Fruit fly (Drosophila melanogaster): ENCODE measurements around the gene per.
A peak's percentile ranks its signal among the peaks of the same experiment; 100 is the strongest.

Gene per

DNA sequence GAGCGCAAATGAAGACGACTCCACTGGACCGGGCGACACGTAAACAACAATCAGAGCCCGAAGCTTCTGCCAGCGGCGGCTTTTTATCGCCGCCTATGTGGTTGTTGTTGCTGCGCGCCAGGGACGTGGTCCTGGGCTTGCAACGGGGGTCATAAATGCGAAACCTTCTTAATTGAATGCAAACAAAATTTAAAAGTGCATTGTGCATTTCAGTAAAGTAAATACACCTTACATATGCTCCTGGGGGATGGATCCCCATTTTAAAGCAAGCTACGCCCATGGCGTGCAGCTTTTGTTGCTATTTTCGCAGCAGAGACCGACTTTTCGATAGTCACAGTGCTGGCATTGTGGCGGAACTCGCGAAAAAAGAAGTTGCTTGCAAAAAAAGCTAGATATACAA, 18.3 kb downstream of the per start, which contains the start of gene Ugalt (continued):
- peak; percentile 93 for TF ChIP-seq z (GFP tag; IDR thresholded peaks at IDR 0.05)
- TF ChIP-seq Atf-2 (GFP tag; optimal IDR thresholded peaks at IDR 0.05): peak; percentile 100
- TF ChIP-seq CG1024 (GFP tag; IDR thresholded peaks at IDR 0.05): peak; percentile 100
- TF ChIP-seq Atf3 (GFP tag; optimal IDR thresholded peaks at IDR 0.05): peak; percentile 100
- TF ChIP-seq Stat92E (GFP tag; optimal IDR thresholded peaks at IDR 0.05): peak in 1 of 3 experiments; percentile 99
- peak; percentile 100 for TF ChIP-seq Ada2b (GFP tag; IDR thresholded peaks at IDR 0.05)
- TF ChIP-seq Fer2 (tag; optimal IDR thresholded peaks at IDR 0.05): peak; percentile 100
- TF ChIP-seq CG3163 (GFP tag; optimal IDR thresholded peaks at IDR 0.05): peak; percentile 99
- TF ChIP-seq CG14667 (GFP tag; IDR thresholded peaks at IDR 0.05): peak; percentile 100
- peak; percentile 99 for TF ChIP-seq CG10274 (GFP tag; optimal IDR thresholded peaks at IDR 0.05)
- no peak for TF ChIP-seq hb (GFP tag; IDR thresholded peaks at IDR 0.05; ENCODE audit: partially characterized antibody)
- peak; percentile 100 for TF ChIP-seq CG12071 (GFP tag; optimal IDR thresholded peaks at IDR 0.05)
- peak; percentile 100 for TF ChIP-seq CG10366 (GFP tag; IDR thresholded peaks at IDR 0.05)
- TF ChIP-seq dimm (GFP tag; IDR thresholded peaks at IDR 0.05): peak; percentile 100
- TF ChIP-seq usp (GFP tag; optimal IDR thresholded peaks at IDR 0.05): no peak
- TF ChIP-seq onecut (GFP tag; IDR thresholded peaks at IDR 0.05): peak; percentile 100
- TF ChIP-seq Sin3A (optimal IDR thresholded peaks at IDR 0.05): no peak
- peak; percentile 96 for TF ChIP-seq Nf-YC (tag; optimal IDR thresholded peaks at IDR 0.05)
- TF ChIP-seq BtbVII (GFP tag; optimal IDR thresholded peaks at IDR 0.05): peak; percentile 100
- peak; percentile 99 for TF ChIP-seq CG17912 (GFP tag; optimal IDR thresholded peaks at IDR 0.05)
- TF ChIP-seq gt (GFP tag; IDR thresholded peaks at IDR 0.05): peak; percentile 100
- peak; percentile 100 for TF ChIP-seq toy (GFP tag; IDR thresholded peaks at IDR 0.05)
- peak; percentile 100 for TF ChIP-seq repo (GFP tag; optimal IDR thresholded peaks at IDR 0.05)
- TF ChIP-seq CG13296 (GFP tag; optimal IDR thresholded peaks at IDR 0.05): peak; percentile 100
- peak; percentile 100 for TF ChIP-seq da (GFP tag; optimal IDR thresholded peaks at IDR 0.05)
- TF ChIP-seq CG8089 (GFP tag; optimal IDR thresholded peaks at IDR 0.05): peak; percentile 100
- TF ChIP-seq CG8944 (GFP tag; optimal IDR thresholded peaks at IDR 0.05): peak; percentile 100
- TF ChIP-seq CHES-1-like (GFP tag; optimal IDR thresholded peaks at IDR 0.05): peak; percentile 100
- peak; percentile 100 for TF ChIP-seq CG17359 (tag; optimal IDR thresholded peaks at IDR 0.05)
- TF ChIP-seq wdn (GFP tag; IDR thresholded peaks at IDR 0.05): peak; percentile 100
- peak; percentile 100 for TF ChIP-seq Poxn (GFP tag; IDR thresholded peaks at IDR 0.05)
- peak; percentile 100 for TF ChIP-seq Rfx (GFP tag; IDR thresholded peaks at IDR 0.05)
- TF ChIP-seq al (GFP tag; IDR thresholded peaks at IDR 0.05): peak; percentile 100
- TF ChIP-seq CG10209 (GFP tag; optimal IDR thresholded peaks at IDR 0.05): peak; percentile 100
- TF ChIP-seq CG13424 (tag; optimal IDR thresholded peaks at IDR 0.05): peak; percentile 100
- TF ChIP-seq vnd (GFP tag; IDR thresholded peaks at IDR 0.05; ENCODE audit: partially characterized antibody): no peak
- TF ChIP-seq ssp (GFP tag; IDR thresholded peaks at IDR 0.05): peak; percentile 99
- peak; percentile 100 for TF ChIP-seq NC2β (GFP tag; optimal IDR thresholded peaks at IDR 0.05)
- peak; percentile 94 for TF ChIP-seq CG30020 (tag; optimal IDR thresholded peaks at IDR 0.05)
- peak; percentile 100 for TF ChIP-seq ranshi (GFP tag; IDR thresholded peaks at IDR 0.05)
- TF ChIP-seq CG14014 (GFP tag; IDR thresholded peaks at IDR 0.05): peak; percentile 100
- peak; percentile 99 for TF ChIP-seq CG3407 (GFP tag; optimal IDR thresholded peaks at IDR 0.05)
- peak; percentile 96 for TF ChIP-seq Kr (GFP tag; optimal IDR thresholded peaks at IDR 0.05)
- peak; percentile 100 for TF ChIP-seq PHDP (tag; optimal IDR thresholded peaks at IDR 0.05)
- TF ChIP-seq CG17361 (GFP tag; IDR thresholded peaks at IDR 0.05): peak; percentile 100
- peak; percentile 100 for TF ChIP-seq CG30431 (GFP tag; optimal IDR thresholded peaks at IDR 0.05)
- TF ChIP-seq CG4328 (GFP tag; optimal IDR thresholded peaks at IDR 0.05): peak; percentile 100
- TF ChIP-seq Ets97D (GFP tag; optimal IDR thresholded peaks at IDR 0.05): peak; percentile 98
- peak; percentile 100 for TF ChIP-seq CG6854 (GFP tag; optimal IDR thresholded peaks at IDR 0.05)
- peak; percentile 100 for TF ChIP-seq ems (GFP tag; optimal IDR thresholded peaks at IDR 0.05)
- peak; percentile 100 for TF ChIP-seq CG9876 (GFP tag; optimal IDR thresholded peaks at IDR 0.05)
- peak; percentile 100 for TF ChIP-seq gem (tag; optimal IDR thresholded peaks at IDR 0.05)

Measured in whole organism, embryonic.